Worm (Caenorhabditis elegans): Measurements from ENCODE around the gene pgp-10.
A peak's percentile ranks its signal among the peaks of the same experiment; 100 is the strongest.

Gene pgp-10

ce11 chrX:7181627-7182026, 22.8 kb downstream of the pgp-10 start (continued):
- peak; percentile 55 for TF ChIP-seq ztf-4 (tag; optimal IDR thresholded peaks at IDR 0.05)
- TF ChIP-seq nhr-21 (tag; optimal IDR thresholded peaks at IDR 0.05), result peak; percentile 99
- peak; percentile 78 for TF ChIP-seq sma-9 (GFP tag; optimal IDR thresholded peaks at IDR 0.05)
- no peak for TF ChIP-seq sma-9 (tag; optimal IDR thresholded peaks at IDR 0.05)
- peak; percentile 92 for TF ChIP-seq gmeb-1 (tag; optimal IDR thresholded peaks at IDR 0.05)
- TF ChIP-seq nhr-237 (tag; optimal IDR thresholded peaks at IDR 0.05), result peak; percentile 83
- TF ChIP-seq nhr-12 (tag; optimal IDR thresholded peaks at IDR 0.05), result no peak
- TF ChIP-seq peb-1 (tag; optimal IDR thresholded peaks at IDR 0.05), result no peak
- TF ChIP-seq aly-2 (tag; optimal IDR thresholded peaks at IDR 0.05), result no peak
- TF ChIP-seq C34F6.9 (tag; optimal IDR thresholded peaks at IDR 0.05), result peak; percentile 35
- TF ChIP-seq ama-1 (optimal IDR thresholded peaks at IDR 0.05), result no peak
- TF ChIP-seq lin-13 (GFP tag; optimal IDR thresholded peaks at IDR 0.05), result peak; percentile 82
- TF ChIP-seq elt-1 (tag; optimal IDR thresholded peaks at IDR 0.05), result no peak
- TF ChIP-seq elt-3 (tag; optimal IDR thresholded peaks at IDR 0.05), result no peak
- peak; percentile 89 for TF ChIP-seq nhr-77 (tag; optimal IDR thresholded peaks at IDR 0.05)
- TF ChIP-seq mbf-1 (tag; optimal IDR thresholded peaks at IDR 0.05), result peak; percentile 55
- peak; percentile 61 for TF ChIP-seq blmp-1 (tag; optimal IDR thresholded peaks at IDR 0.05; ENCODE audit: insufficient read depth)
- TF ChIP-seq ztf-1 (GFP tag; conservative IDR thresholded peaks at IDR 0.05), result no peak
- peak; percentile 96 for TF ChIP-seq crh-2 (tag; optimal IDR thresholded peaks at IDR 0.05)
- peak; percentile 38 for TF ChIP-seq Y55F3AM.14 (GFP tag; optimal IDR thresholded peaks at IDR 0.05)
- TF ChIP-seq unc-55 (GFP tag; optimal IDR thresholded peaks at IDR 0.05), result no peak
- peak; percentile 96 for TF ChIP-seq nhr-25 (tag; optimal IDR thresholded peaks at IDR 0.05)
- TF ChIP-seq nhr-6 (tag; optimal IDR thresholded peaks at IDR 0.05), result peak; percentile 95

- TF ChIP-seq unc-62 (GFP tag; optimal IDR thresholded peaks at IDR 0.05) (no peak), unc-55 (GFP tag; optimal IDR thresholded peaks at IDR 0.05) (no peak), gmeb-1 (tag; optimal IDR thresholded peaks at IDR 0.05) (no peak), nhr-12 (tag; optimal IDR thresholded peaks at IDR 0.05) (no peak), crh-2 (tag; optimal IDR thresholded peaks at IDR 0.05) (no peak), egl-27 (tag; optimal IDR thresholded peaks at IDR 0.05) (no peak), sem-4 (tag; optimal IDR thresholded peaks at IDR 0.05) (no peak), nhr-23 (tag; optimal IDR thresholded peaks at IDR 0.05) (no peak), nhr-25 (tag; optimal IDR thresholded peaks at IDR 0.05) (no peak), blmp-1 (tag; optimal IDR thresholded peaks at IDR 0.05; ENCODE audit: insufficient read depth) (no peak), elt-1 (tag; optimal IDR thresholded peaks at IDR 0.05) (no peak), C34F6.9 (tag; optimal IDR thresholded peaks at IDR 0.05) (no peak)
These were observed 28.8 kb downstream of the pgp-10 start, which contains the start of gene C55B6.4 for ce11 chrX:7187602-7188001. TSS of gene C55B6.4 (minus strand) at chrX:7187702.

DNA sequence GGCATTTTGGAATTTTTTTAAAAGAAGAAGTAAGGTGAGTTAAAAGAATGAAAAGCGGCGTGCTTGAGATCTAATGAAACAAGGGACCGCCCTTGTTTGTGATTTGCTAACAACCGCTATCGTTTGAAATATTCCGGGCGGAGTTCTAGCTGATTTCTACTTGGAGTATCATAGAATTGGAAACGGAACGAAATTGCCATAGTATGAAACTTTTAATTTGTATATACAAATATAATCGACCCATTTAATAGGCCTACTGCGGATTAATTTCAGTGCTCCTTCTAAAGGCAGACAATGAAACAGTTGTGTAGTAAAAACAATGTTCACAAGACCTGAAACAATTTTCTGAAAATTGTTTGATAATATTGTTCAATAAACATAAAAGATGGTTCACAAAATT, 33.0 kb downstream of the pgp-10 start, which contains the start of gene C55B6.7:
Gene C55B6.7, minus strand, starts transcription at position 101 of the 400 bp plus-strand sequence.
- TF ChIP-seq zag-1 (tag; optimal IDR thresholded peaks at IDR 0.05) (no peak), ztf-11 (tag; optimal IDR thresholded peaks at IDR 0.05) (no peak), nhr-129 (tag; optimal IDR thresholded peaks at IDR 0.05) (no peak), blmp-1 (tag; optimal IDR thresholded peaks at IDR 0.05; ENCODE audit: insufficient read depth) (no peak)

- TF ChIP-seq nhr-11 (tag; optimal IDR thresholded peaks at IDR 0.05), result no peak
- peak; percentile 39 for TF ChIP-seq nhr-25 (tag; optimal IDR thresholded peaks at IDR 0.05)
- no peak for TF ChIP-seq unc-62 (GFP tag; optimal IDR thresholded peaks at IDR 0.05)
- TF ChIP-seq lsy-2 (tag; optimal IDR thresholded peaks at IDR 0.05), result peak in 1 of 2 experiments; percentile 4
- peak; percentile 16 for TF ChIP-seq lin-13 (GFP tag; optimal IDR thresholded peaks at IDR 0.05)
- peak; percentile 72 for TF ChIP-seq crh-2 (tag; optimal IDR thresholded peaks at IDR 0.05)
- peak; percentile 63 for TF ChIP-seq sem-4 (tag; optimal IDR thresholded peaks at IDR 0.05)
- TF ChIP-seq nhr-21 (tag; optimal IDR thresholded peaks at IDR 0.05), result peak; percentile 44
- TF ChIP-seq unc-55 (GFP tag; optimal IDR thresholded peaks at IDR 0.05), result peak; percentile 63
- TF ChIP-seq sma-3 (GFP tag; optimal IDR thresholded peaks at IDR 0.05), result peak; percentile 48
- no peak for TF ChIP-seq ZK546.5 (tag; optimal IDR thresholded peaks at IDR 0.05)
- no peak for TF ChIP-seq ztf-1 (GFP tag; conservative IDR thresholded peaks at IDR 0.05)
- peak; percentile 6 for TF ChIP-seq egl-27 (tag; optimal IDR thresholded peaks at IDR 0.05)
- TF ChIP-seq nhr-6 (tag; optimal IDR thresholded peaks at IDR 0.05), result no peak
- peak; percentile 58 for TF ChIP-seq C34F6.9 (tag; optimal IDR thresholded peaks at IDR 0.05)
- no peak for TF ChIP-seq alr-1 (tag; optimal IDR thresholded peaks at IDR 0.05)
- TF ChIP-seq fos-1 (tag; optimal IDR thresholded peaks at IDR 0.05), result peak; percentile 34
These were observed 35.2 kb downstream of the pgp-10 start, which contains the start of gene dnj-7 for ce11 chrX:7193894-7194614. TSS of gene dnj-7 (plus strand) at chrX:7194564.
